Worm (Caenorhabditis elegans) whole organism, early embryonic: ENCODE results near the gene T23E1.3.
"Not testable (repeated sequence)": the region's sequence is repeated elsewhere in the genome, so short reads cannot be mapped to it uniquely, and the experiment has no call there.

Experiments
- B0310.2 ChIP-seq: sonication (generic microtip); optimal IDR thresholded peaks from 2 replicates; lab custom pipeline; 2016; ENCODE audit warnings: mild to moderate bottlenecking, missing genetic modification characterization, missing compliant biosample characterization
- F13C5.2 ChIP-seq: sonication (generic microtip); optimal IDR thresholded peaks from 2 replicates; lab custom pipeline; 2017; ENCODE audit warnings: mild to moderate bottlenecking, missing genetic modification characterization, inconsistent platforms, missing compliant biosample characterization
- aly-1 ChIP-seq: sonication (generic microtip); optimal IDR thresholded peaks from 2 replicates; lab custom pipeline; 2016; ENCODE audit warnings: missing genetic modification characterization, missing compliant biosample characterization
- ama-1 ChIP-seq: fragments of 150-350 bp; optimal IDR thresholded peaks from 2 replicates; lab custom pipeline; 2014
- ceh-13 ChIP-seq: fragments of 200-800 bp; sonication (Bioruptor generic); optimal IDR thresholded peaks from 2 replicates; lab custom pipeline; 2018; ENCODE audit warnings: mild to moderate bottlenecking, missing genetic modification characterization, missing compliant biosample characterization
- ceh-36 ChIP-seq: sonication (generic microtip); optimal IDR thresholded peaks from 2 replicates; lab custom pipeline; 2016; ENCODE audit warnings: missing genetic modification characterization, inconsistent platforms, missing compliant biosample characterization
- ets-7 ChIP-seq: sonication (generic microtip); optimal IDR thresholded peaks from 2 replicates; lab custom pipeline; 2016; ENCODE audit warnings: missing genotype, missing genetic modification characterization, missing compliant biosample characterization
- flt-1 ChIP-seq: fragments of 200-800 bp; sonication (Bioruptor generic); IDR thresholded peaks from 2 replicates; pipeline ENCODE4 v1.3.6; 2022; ENCODE audit warnings: missing genetic modification characterization, missing compliant biosample characterization
- hmbx-1 ChIP-seq: sonication (generic microtip); optimal IDR thresholded peaks from 2 replicates; lab custom pipeline; 2016; ENCODE audit warnings: mild to moderate bottlenecking, missing genetic modification characterization, missing compliant biosample characterization
- hmg-4 ChIP-seq: fragments of 200-800 bp; sonication (Bioruptor generic); optimal IDR thresholded peaks from 2 replicates; lab custom pipeline; 2018; ENCODE audit warnings: mild to moderate bottlenecking, missing genetic modification characterization, missing compliant biosample characterization
- hnd-1 ChIP-seq: sonication (generic microtip); optimal IDR thresholded peaks from 2 replicates; lab custom pipeline; 2016; ENCODE audit warnings: missing genetic modification characterization, missing compliant biosample characterization
- pes-1 ChIP-seq: fragments of 200-800 bp; sonication (Bioruptor generic); IDR thresholded peaks from 2 replicates; pipeline ENCODE4 v1.3.6; 2022; ENCODE audit warnings: missing genetic modification reagents, missing genetic modification characterization, missing compliant biosample characterization
- scrt-1 ChIP-seq: fragments of 200-800 bp; sonication (Bioruptor generic); IDR thresholded peaks from 2 replicates; pipeline ENCODE4 v1.3.6; 2022; ENCODE audit warnings: missing genetic modification characterization, missing compliant biosample characterization
- sea-1 ChIP-seq: fragments of 200-800 bp; sonication (Bioruptor generic); conservative IDR thresholded peaks from 2 replicates; pipeline ENCODE4 v1.3.6; 2022; ENCODE audit warnings: missing genetic modification characterization, missing compliant biosample characterization
- tbx-11 ChIP-seq: fragments of 200-800 bp; sonication (Bioruptor generic); IDR thresholded peaks from 2 replicates; pipeline ENCODE4 v1.3.6; 2022; ENCODE audit warnings: missing genetic modification characterization, missing compliant biosample characterization
- tbx-37 ChIP-seq: fragments of 200-800 bp; sonication (Bioruptor generic); conservative IDR thresholded peaks from 2 replicates; pipeline ENCODE4 v1.3.6; 2022; ENCODE audit warnings: missing genetic modification reagents, missing genetic modification characterization, missing compliant biosample characterization
- tra-4 ChIP-seq: sonication (generic microtip); optimal IDR thresholded peaks from 2 replicates; lab custom pipeline; 2017; ENCODE audit warnings: missing genetic modification characterization, missing compliant biosample characterization

The T23E1.3 gene

ce11 chrIV:3166896-3167295 is 21.2 kb downstream of the T23E1.3 start:
- TF ChIP-seq flt-1 (GFP tag; lab: Robert Waterston, UW) = no peak
- TF ChIP-seq B0310.2 (tag; lab: Kevin White, UChicago) = no peak
- no peak for TF ChIP-seq ets-7 (tag; lab: Kevin White, UChicago)
- TF ChIP-seq sea-1 (GFP tag; lab: Robert Waterston, UW) = no peak
- no peak for TF ChIP-seq scrt-1 (GFP tag; lab: Robert Waterston, UW)
- no peak for TF ChIP-seq aly-1 (tag; lab: Kevin White, UChicago)
- no peak for TF ChIP-seq pes-1 (GFP tag; lab: Robert Waterston, UW)
- TF ChIP-seq hmbx-1 (tag; lab: Kevin White, UChicago) = no peak
- no peak for TF ChIP-seq hnd-1
- no peak for TF ChIP-seq hmg-4 (GFP tag; lab: Kevin White, UChicago)
- TF ChIP-seq tbx-11 = no peak
- no peak for TF ChIP-seq tbx-37 (GFP tag; lab: Robert Waterston, UW)
- TF ChIP-seq ama-1 (lab: Kevin White, UChicago) = no peak

DNA sequence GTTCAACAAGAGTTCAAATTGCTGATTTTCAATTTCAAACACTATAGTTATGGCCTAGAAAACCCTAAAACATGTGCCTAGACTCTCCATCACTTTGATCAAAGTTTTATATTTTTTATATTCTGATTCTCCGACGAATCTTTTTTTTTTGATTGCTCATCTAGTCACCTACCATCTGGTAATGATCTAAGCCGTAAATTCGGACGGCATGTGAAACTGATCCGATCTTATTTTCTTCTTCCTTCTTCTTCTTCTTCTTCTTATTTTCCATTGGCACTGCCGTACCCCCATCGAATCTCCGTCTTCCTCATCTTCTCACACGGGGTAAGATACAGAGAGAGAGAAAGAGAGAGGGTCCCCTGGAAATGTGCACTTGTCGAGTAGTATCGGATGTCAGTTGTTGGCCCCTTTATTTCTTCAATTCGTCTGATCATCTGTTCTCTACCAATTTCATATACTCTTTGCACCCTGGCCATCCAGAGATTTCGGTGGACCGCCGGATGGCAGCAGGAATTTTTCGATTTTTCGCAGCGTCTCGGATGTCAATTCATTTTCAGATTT is 23.0 kb downstream of the T23E1.3 start:
- no peak for TF ChIP-seq ceh-36 (tag; lab: Kevin White, UChicago)
- no peak for TF ChIP-seq flt-1 (GFP tag; lab: Robert Waterston, UW)
- no peak for TF ChIP-seq hmg-4 (GFP tag; lab: Kevin White, UChicago)
- TF ChIP-seq ama-1 (lab: Kevin White, UChicago) = no peak
- TF ChIP-seq tra-4 (tag; lab: Kevin White, UChicago) = no peak
- no peak for TF ChIP-seq ceh-13 (GFP tag; lab: Kevin White, UChicago)
- no peak for TF ChIP-seq tbx-11
- no peak for TF ChIP-seq tbx-37 (GFP tag; lab: Robert Waterston, UW)
- no peak for TF ChIP-seq B0310.2 (tag; lab: Kevin White, UChicago)
- TF ChIP-seq hnd-1 = no peak
- no peak for TF ChIP-seq pes-1 (GFP tag; lab: Robert Waterston, UW)
- TF ChIP-seq ets-7 (tag; lab: Kevin White, UChicago) = no peak
- no peak for TF ChIP-seq sea-1 (GFP tag; lab: Robert Waterston, UW)
- TF ChIP-seq scrt-1 (GFP tag; lab: Robert Waterston, UW) = no peak
- no peak for TF ChIP-seq F13C5.2 (tag; lab: Kevin White, UChicago)
- TF ChIP-seq aly-1 (tag; lab: Kevin White, UChicago) = no peak
- no peak for TF ChIP-seq hmbx-1 (tag; lab: Kevin White, UChicago)

ce11 chrIV:3172510-3172909 is 26.8 kb downstream of the T23E1.3 start, which contains the start of gene Y67D8B.1:
Gene Y67D8B.1, minus strand, starts transcription at chrIV:3172610.
- TF ChIP-seq scrt-1 (GFP tag; lab: Robert Waterston, UW); sea-1 (GFP tag; lab: Robert Waterston, UW); hmg-4 (GFP tag; lab: Kevin White, UChicago): not testable (repeated sequence)

- TF ChIP-seq flt-1 (GFP tag; lab: Robert Waterston, UW) (no peak), hmbx-1 (tag; lab: Kevin White, UChicago) (peak; percentile 15)
These were observed 30.5 kb downstream of the T23E1.3 start, which contains the start of gene nlp-81 for ce11 chrIV:3176067-3176758. Gene nlp-81, minus strand, starts transcription at chrIV:3176117.

ce11 chrIV:3182920-3183319 is 37.2 kb downstream of the T23E1.3 start:
- no peak for TF ChIP-seq aly-1 (tag; lab: Kevin White, UChicago)
- no peak for TF ChIP-seq tbx-37 (GFP tag; lab: Robert Waterston, UW)
- no peak for TF ChIP-seq B0310.2 (tag; lab: Kevin White, UChicago)
- no peak for TF ChIP-seq hnd-1

DNA sequence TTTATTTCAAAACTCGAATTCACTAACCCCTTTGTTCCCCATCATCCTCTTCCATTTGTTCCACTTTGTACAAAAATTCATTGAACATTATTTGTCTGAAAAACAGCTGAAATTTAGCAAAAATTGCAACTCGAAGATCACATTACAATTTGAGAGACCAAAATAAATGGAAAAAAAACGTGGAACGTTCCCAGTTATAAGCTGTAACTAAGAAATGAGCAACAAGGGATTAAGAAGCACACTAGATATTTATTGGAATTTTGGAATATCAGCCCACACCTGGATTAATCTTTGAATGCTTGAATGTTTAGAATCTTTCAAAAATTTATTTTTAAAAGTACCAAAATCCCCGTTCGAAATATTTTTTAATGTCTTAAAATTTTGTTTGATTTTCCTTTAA is 45.8 kb downstream of the T23E1.3 start, which contains the start of gene Y67D8B.2:
Gene Y67D8B.2 (minus strand): TSS at position 101 of the 400 bp plus-strand sequence.
- TF ChIP-seq aly-1 (tag; lab: Kevin White, UChicago) (no peak), tra-4 (tag; lab: Kevin White, UChicago) (no peak), pes-1 (GFP tag; lab: Robert Waterston, UW) (no peak), sea-1 (GFP tag; lab: Robert Waterston, UW) (no peak), ceh-13 (GFP tag; lab: Kevin White, UChicago) (no peak)

ce11 chrIV:3196367-3196766 is 50.7 kb downstream of the T23E1.3 start:
- no peak for TF ChIP-seq sea-1 (GFP tag; lab: Robert Waterston, UW)
- no peak for TF ChIP-seq pes-1 (GFP tag; lab: Robert Waterston, UW)
- no peak for TF ChIP-seq ceh-13 (GFP tag; lab: Kevin White, UChicago)
- no peak for TF ChIP-seq hmbx-1 (tag; lab: Kevin White, UChicago)
- TF ChIP-seq flt-1 (GFP tag; lab: Robert Waterston, UW) = no peak
- TF ChIP-seq F13C5.2 (tag; lab: Kevin White, UChicago) = no peak
- TF ChIP-seq tra-4 (tag; lab: Kevin White, UChicago) = no peak
- TF ChIP-seq B0310.2 (tag; lab: Kevin White, UChicago) = no peak
- TF ChIP-seq hmg-4 (GFP tag; lab: Kevin White, UChicago) = no peak
- no peak for TF ChIP-seq aly-1 (tag; lab: Kevin White, UChicago)
- no peak for TF ChIP-seq ama-1 (lab: Kevin White, UChicago)
- TF ChIP-seq tbx-37 (GFP tag; lab: Robert Waterston, UW) = no peak
